Fruit fly (Drosophila melanogaster): ENCODE measurements around the gene CG14569.

- TF ChIP-seq CTCF (optimal IDR thresholded peaks at IDR 0.05), result no peak
- no peak for TF ChIP-seq CG8478 (optimal IDR thresholded peaks at IDR 0.05)
Observed at dm6 chr3L:21706144-21706926, 25.0 kb downstream of the CG14569 start, which contains the start of gene CG32447.

Data from S2 (cell line).